ENCODE assay signal across 1 fruit fly cellular context in the genomic region with DNA sequence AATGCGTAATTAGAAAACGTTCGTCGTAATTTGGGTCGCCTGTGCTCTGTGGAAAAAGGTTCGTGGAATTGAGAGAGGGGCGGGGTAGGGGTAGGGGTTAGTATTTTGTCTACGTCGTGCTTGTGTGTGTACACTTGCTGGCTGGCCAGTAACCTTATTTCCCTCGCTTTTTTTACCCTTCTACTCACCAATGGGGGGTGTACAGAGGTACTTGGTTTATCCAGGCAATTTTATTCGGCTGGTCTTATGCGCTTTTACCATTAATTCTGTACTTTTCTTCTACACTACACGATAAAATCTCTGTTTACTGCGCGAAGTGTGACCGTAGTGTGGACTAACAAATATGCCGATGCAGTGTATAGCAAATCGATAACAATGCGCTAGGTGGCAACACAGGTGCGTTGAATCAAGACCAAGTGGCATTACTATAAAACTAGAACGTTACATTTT.
A peak's percentile ranks its signal among the peaks of the same experiment; 100 is the strongest.
TF ChIP-seq lines count a peak whose summit lies in the region.

Gene tgo, minus strand, starts transcription at position 334 of the 450 bp plus-strand sequence.

TF ChIP-seq in whole organism, embryonic, 481 proteins besides CTCF, POLR2A, EP300 and RAD21 (continued from another document):
- TF ChIP-seq NC2β (GFP tag; optimal IDR thresholded peaks at IDR 0.05; lab: Kevin White, UChicago): no peak
- TF ChIP-seq Opbp (GFP tag; IDR thresholded peaks at IDR 0.05; lab: Robert Waterston, UW; ENCODE audit: partially characterized antibody): peak; percentile 58; the same call in 2 of the 3 replicates
- TF ChIP-seq Hsf (GFP tag; optimal IDR thresholded peaks at IDR 0.05; lab: Kevin White, UChicago): no peak
- TF ChIP-seq CG34224 (GFP tag; IDR thresholded peaks at IDR 0.05; lab: Robert Waterston, UW; ENCODE audit: partially characterized antibody): peak; percentile 74
- no peak for TF ChIP-seq rib (GFP tag; IDR thresholded peaks at IDR 0.05; lab: Robert Waterston, UW)
- peak in 1 of 2 experiments; percentile 53 for TF ChIP-seq Pdp1 (GFP tag; optimal IDR thresholded peaks at IDR 0.05; lab: Kevin White, UChicago)
- peak; percentile 99 for TF ChIP-seq grn (GFP tag; optimal IDR thresholded peaks at IDR 0.05; lab: Kevin White, UChicago)
- TF ChIP-seq Dp (GFP tag; optimal IDR thresholded peaks at IDR 0.05; lab: Kevin White, UChicago): peak; percentile 61
- no peak for TF ChIP-seq pita (GFP tag; optimal IDR thresholded peaks at IDR 0.05; lab: Kevin White, UChicago)
- TF ChIP-seq mirr (GFP tag; optimal IDR thresholded peaks at IDR 0.05; lab: Kevin White, UChicago): peak; percentile 25
- peak; percentile 69 for TF ChIP-seq CG12659 (GFP tag; optimal IDR thresholded peaks at IDR 0.05; lab: Kevin White, UChicago)
- peak; percentile 46 for TF ChIP-seq nerfin-1 (tag; optimal IDR thresholded peaks at IDR 0.05; lab: Kevin White, UChicago)
- no peak for TF ChIP-seq Ssrp (tag; optimal IDR thresholded peaks at IDR 0.05; lab: Kevin White, UChicago)
- TF ChIP-seq grau (tag; optimal IDR thresholded peaks at IDR 0.05; lab: Kevin White, UChicago): peak; percentile 36
- TF ChIP-seq CG10267 (tag; optimal IDR thresholded peaks at IDR 0.05; lab: Kevin White, UChicago): peak; percentile 61
- no peak for TF ChIP-seq otp (GFP tag; IDR thresholded peaks at IDR 0.05; lab: Robert Waterston, UW)
- TF ChIP-seq sug (tag; optimal IDR thresholded peaks at IDR 0.05; lab: Kevin White, UChicago): peak; percentile 43
- TF ChIP-seq amos (GFP tag; IDR thresholded peaks at IDR 0.05; lab: Robert Waterston, UW; ENCODE audit: partially characterized antibody): peak; percentile 62
- TF ChIP-seq CG43689 (GFP tag; IDR thresholded peaks at IDR 0.05; lab: Robert Waterston, UW): no peak
- peak; percentile 60 for TF ChIP-seq Sry-δ (GFP tag; optimal IDR thresholded peaks at IDR 0.05; lab: Kevin White, UChicago)
- peak; percentile 46 for TF ChIP-seq HLH4C (GFP tag; IDR thresholded peaks at IDR 0.05; lab: Robert Waterston, UW; ENCODE audit: partially characterized antibody)
- peak; percentile 64 for TF ChIP-seq CHES-1-like (GFP tag; optimal IDR thresholded peaks at IDR 0.05; lab: Kevin White, UChicago)
- TF ChIP-seq CG13287 (GFP tag; IDR thresholded peaks at IDR 0.05; lab: Robert Waterston, UW; ENCODE audit: partially characterized antibody): peak; percentile 68
- peak; percentile 94 for TF ChIP-seq CG9797 (GFP tag; optimal IDR thresholded peaks at IDR 0.05; lab: Kevin White, UChicago)
- TF ChIP-seq hbn (GFP tag; IDR thresholded peaks at IDR 0.05; lab: Robert Waterston, UW; ENCODE audit: partially characterized antibody): no peak
- TF ChIP-seq psq (GFP tag; optimal IDR thresholded peaks at IDR 0.05; lab: Kevin White, UChicago): no peak
- TF ChIP-seq HmgD (GFP tag; optimal IDR thresholded peaks at IDR 0.05; lab: Kevin White, UChicago): peak; percentile 1
- no peak for TF ChIP-seq Nf-YC (tag; optimal IDR thresholded peaks at IDR 0.05; lab: Kevin White, UChicago)
- peak; percentile 78 for TF ChIP-seq CG17186 (GFP tag; optimal IDR thresholded peaks at IDR 0.05; lab: Kevin White, UChicago)
- TF ChIP-seq CG17328 (GFP tag; IDR thresholded peaks at IDR 0.05; lab: Robert Waterston, UW): no peak
- TF ChIP-seq Stat92E (GFP tag; optimal IDR thresholded peaks at IDR 0.05; lab: Kevin White, UChicago): peak in 1 of 3 experiments; percentile 42
- peak; percentile 65 for TF ChIP-seq CG2116 (GFP tag; optimal IDR thresholded peaks at IDR 0.05; lab: Kevin White, UChicago)
- peak; percentile 50 for TF ChIP-seq onecut (GFP tag; IDR thresholded peaks at IDR 0.05; lab: Robert Waterston, UW)
- no peak for TF ChIP-seq Dip3 (GFP tag; optimal IDR thresholded peaks at IDR 0.05; lab: Kevin White, UChicago)
- TF ChIP-seq seq (GFP tag; IDR thresholded peaks at IDR 0.05; lab: Robert Waterston, UW): no peak
- no peak for TF ChIP-seq MTF-1 (GFP tag; optimal IDR thresholded peaks at IDR 0.05; lab: Kevin White, UChicago; ENCODE audit: borderline replicate concordance)
- no peak for TF ChIP-seq Eip74EF (GFP tag; optimal IDR thresholded peaks at IDR 0.05; lab: Kevin White, UChicago)
- no peak for TF ChIP-seq cad (GFP tag; optimal IDR thresholded peaks at IDR 0.05; lab: Kevin White, UChicago)
- TF ChIP-seq slbo (GFP tag; IDR thresholded peaks at IDR 0.05; lab: Robert Waterston, UW): no peak
- TF ChIP-seq CG18619 (GFP tag; optimal IDR thresholded peaks at IDR 0.05; lab: Kevin White, UChicago): no peak
- no peak for TF ChIP-seq Xbp1 (GFP tag; optimal IDR thresholded peaks at IDR 0.05; lab: Kevin White, UChicago)
- peak; percentile 13 for TF ChIP-seq CG33557 (GFP tag; optimal IDR thresholded peaks at IDR 0.05; lab: Kevin White, UChicago)
- TF ChIP-seq corto (GFP tag; optimal IDR thresholded peaks at IDR 0.05; lab: Kevin White, UChicago): no peak
- no peak for TF ChIP-seq nerfin-2 (GFP tag; IDR thresholded peaks at IDR 0.05; lab: Robert Waterston, UW; ENCODE audit: partially characterized antibody)
- peak; percentile 12 for TF ChIP-seq Nf-YB (GFP tag; optimal IDR thresholded peaks at IDR 0.05; lab: Kevin White, UChicago)
- TF ChIP-seq Atf-2 (GFP tag; optimal IDR thresholded peaks at IDR 0.05; lab: Kevin White, UChicago): no peak
- TF ChIP-seq CG12391 (tag; optimal IDR thresholded peaks at IDR 0.05; lab: Kevin White, UChicago): peak; percentile 28
- peak; percentile 96 for TF ChIP-seq pzg (GFP tag; optimal IDR thresholded peaks at IDR 0.05; lab: Kevin White, UChicago)
- no peak for TF ChIP-seq dpn (GFP tag; optimal IDR thresholded peaks at IDR 0.05; lab: Kevin White, UChicago)
- TF ChIP-seq CG3847 (GFP tag; IDR thresholded peaks at IDR 0.05; lab: Robert Waterston, UW): peak; percentile 59; the same call in 1 of the 2 replicates
- TF ChIP-seq tgo (GFP tag; IDR thresholded peaks at IDR 0.05; lab: Robert Waterston, UW): no peak
- no peak for TF ChIP-seq ash1 (GFP tag; optimal IDR thresholded peaks at IDR 0.05; lab: Kevin White, UChicago)
